Fruit fly (Drosophila melanogaster) whole organism, adult: Measurements from ENCODE around the gene mirr.

Source experiments
- CG12768 ChIP-seq: fragments of 200-800 bp; sonication (Bioruptor generic); optimal IDR thresholded peaks from 2 replicates; lab custom pipeline; 2017; ENCODE audit warnings: missing biosample characterization, missing genetic modification characterization, mild to moderate bottlenecking, moderate library complexity, missing genetic modification reagents
- CG1620 ChIP-seq: fragments of 200-800 bp; sonication (Bioruptor generic); optimal IDR thresholded peaks from 2 replicates; lab custom pipeline; 2016; ENCODE audit warnings: missing biosample characterization, missing genetic modification characterization
- CG5204 ChIP-seq: fragments of 200-800 bp; sonication (Bioruptor generic); optimal IDR thresholded peaks from 2 replicates; lab custom pipeline; 2016; ENCODE audit warnings: missing biosample characterization, missing genetic modification characterization
- CG7045 ChIP-seq: fragments of 200-800 bp; sonication (Bioruptor generic); optimal IDR thresholded peaks from 2 replicates; lab custom pipeline; 2017; ENCODE audit warnings: missing biosample characterization, mild to moderate bottlenecking, missing genetic modification characterization
- bab1 ChIP-seq: fragments of 200-800 bp; sonication (Bioruptor generic); optimal IDR thresholded peaks from 3 replicates; lab custom pipeline; 2019; ENCODE audit warnings: missing biosample characterization, mild to moderate bottlenecking, missing genetic modification characterization, moderate library complexity
- cnc ChIP-seq, 2 experiments: fragments of >200 bp; optimal IDR thresholded peaks; 2 replicates each; lab custom pipeline; 2017
- pad ChIP-seq: fragments of 200-800 bp; sonication (Bioruptor generic); optimal IDR thresholded peaks from 3 replicates; lab custom pipeline; 2017; ENCODE audit warnings: missing biosample characterization, missing genetic modification characterization, mild to moderate bottlenecking, moderate library complexity, missing genetic modification reagents

- TF ChIP-seq CG7045 = no peak
- no peak for TF ChIP-seq CG5204 (GFP tag; lab: Kevin White, UChicago)
- TF ChIP-seq CG1620 (GFP tag; lab: Kevin White, UChicago) = no peak
- TF ChIP-seq bab1 = no peak
- peak; percentile 22 for TF ChIP-seq CG12768 (GFP tag; lab: Kevin White, UChicago)
- TF ChIP-seq pad (GFP tag; lab: Kevin White, UChicago) = peak; percentile 9
- no peak for TF ChIP-seq cnc (optimal IDR thresholded peaks at IDR 0.05; lab: Kevin White, UChicago)
These were observed 41.1 kb downstream of the mirr start, which contains the start of the genes SmD1 and Ptp69D for dm6 chr3L:12734550-12735012.
